Fruit fly (Drosophila melanogaster) whole organism, embryonic: Measurements from ENCODE around the gene CG6739.

ENCODE experiments used
- C15 ChIP-seq: fragments of 200-800 bp; sonication (Bioruptor generic); IDR thresholded peaks from 3 replicates; pipeline ENCODE4 v1.3.6; 2022; ENCODE audit warnings: missing biosample characterization, missing genetic modification characterization
- CG2199 ChIP-seq: fragments of 200-800 bp; sonication (Bioruptor generic); IDR thresholded peaks from 3 replicates; pipeline ENCODE4 v1.3.6; 2022; ENCODE audit warnings: missing biosample characterization, missing genetic modification characterization
- CG31441 ChIP-seq: fragments of 200-800 bp; sonication (Bioruptor generic); IDR thresholded peaks from 2 replicates; pipeline ENCODE4 v1.3.6; 2022; ENCODE audit warnings: missing biosample characterization, missing genetic modification characterization
- CG32532 ChIP-seq: fragments of 200-800 bp; sonication (Bioruptor generic); IDR thresholded peaks from 2 replicates; pipeline ENCODE4 v1.3.6; 2022; ENCODE audit warnings: missing biosample characterization, missing genetic modification characterization
- CG3407 ChIP-seq: fragments of 200-800 bp; sonication (Bioruptor generic); optimal IDR thresholded peaks from 2 replicates; lab custom pipeline; 2018; ENCODE audit warnings: missing biosample characterization, mild to moderate bottlenecking, missing genetic modification characterization
- CG7963 ChIP-seq: fragments of 200-800 bp; sonication (Bioruptor generic); IDR thresholded peaks from 3 replicates; pipeline ENCODE4 v1.3.6; 2022; ENCODE audit warnings: missing biosample characterization, missing genetic modification characterization; ENCODE audit not compliant: partially characterized antibody

CG6739 gene

dm6 chr2L:7665747-7666146 is 57.6 kb downstream of the CG6739 start, which contains the start of gene Myo28B1:
Gene Myo28B1, plus strand, starts transcription at chr2L:7666047.
- TF ChIP-seq CG31441 (GFP tag; lab: Robert Waterston, UW), result no peak
- TF ChIP-seq CG32532 (GFP tag; lab: Robert Waterston, UW), result no peak
- no peak for TF ChIP-seq CG2199 (GFP tag; lab: Robert Waterston, UW)
- TF ChIP-seq CG3407 (GFP tag; lab: Kevin White, UChicago), result no peak
- no peak for TF ChIP-seq CG7963
- TF ChIP-seq C15 (GFP tag; lab: Robert Waterston, UW), result no peak
